Fruit fly (Drosophila melanogaster) Kc167 (cell line): ENCODE measurements around the gene sing.

Source experiments
- Myc ChIP-seq: fragments of >200 bp; optimal IDR thresholded peaks from 2 replicates; lab custom pipeline; 2017; ENCODE audit warnings: missing external identifiers
- Sin3A ChIP-seq: fragments of >200 bp; optimal IDR thresholded peaks from 2 replicates; lab custom pipeline; 2018; ENCODE audit warnings: missing external identifiers
- h ChIP-seq: fragments of >200 bp; optimal IDR thresholded peaks from 3 replicates; lab custom pipeline; 2018; ENCODE audit warnings: missing external identifiers
- insv ChIP-seq: fragments of >200 bp; optimal IDR thresholded peaks from 3 replicates; lab custom pipeline; 2018; ENCODE audit warnings: missing external identifiers
- psq ChIP-seq: fragments of >200 bp; optimal IDR thresholded peaks from 2 replicates; lab custom pipeline; 2017; ENCODE audit warnings: missing external identifiers
- ttk ChIP-seq: sonication (Bioruptor generic); optimal IDR thresholded peaks from 2 replicates; lab custom pipeline; 2017; ENCODE audit warnings: missing external identifiers

DNA sequence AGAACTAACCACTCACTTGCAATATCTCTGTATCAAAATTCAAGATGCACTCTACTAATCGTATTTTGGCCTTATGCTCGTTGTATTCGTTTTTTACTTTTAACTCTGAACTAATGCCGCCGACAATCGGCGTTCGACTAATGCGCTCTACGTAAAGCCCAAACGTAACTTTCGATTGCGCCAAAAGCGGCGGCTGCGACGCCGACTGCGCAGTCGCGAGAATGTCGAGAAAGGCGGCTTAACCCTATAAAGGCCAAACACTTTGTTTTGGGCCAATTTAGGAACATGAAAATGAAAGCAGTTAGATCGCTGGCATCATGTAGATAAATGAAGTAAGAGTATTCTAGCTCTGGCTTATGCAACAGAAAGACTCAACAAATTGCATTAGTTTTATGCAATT lies 6.2 kb upstream of the sing start:
- TF ChIP-seq insv (no peak), Sin3A (lab: Kevin White, UChicago) (no peak), psq (no peak), h (lab: Kevin White, UChicago) (no peak), ttk (lab: Kevin White, UChicago) (no peak), Myc (no peak)
